Worm (Caenorhabditis elegans) whole organism, L2 larva: Measurements from ENCODE around the gene F14D7.12.

Experiments used
- R02D3.7 ChIP-seq: fragments of 150-350 bp; optimal IDR thresholded peaks from 2 replicates; lab custom pipeline; 2014; ENCODE audit warnings: missing biosample characterization, missing genetic modification characterization
- alr-1 ChIP-seq: fragments of 150-350 bp; optimal IDR thresholded peaks from 2 replicates; lab custom pipeline; 2014; ENCODE audit warnings: missing biosample characterization, missing genetic modification characterization
- aly-2 ChIP-seq: fragments of 150-350 bp; optimal IDR thresholded peaks from 2 replicates; lab custom pipeline; 2014; ENCODE audit warnings: missing biosample characterization, missing genetic modification characterization
- ama-1 ChIP-seq: fragments of 150-350 bp; optimal IDR thresholded peaks from 2 replicates; lab custom pipeline; 2018; ENCODE audit warnings: inconsistent platforms
- elt-3 ChIP-seq: sonication (generic microtip); optimal IDR thresholded peaks from 2 replicates; lab custom pipeline; 2017; ENCODE audit warnings: missing biosample characterization, missing genetic modification characterization
- fos-1 ChIP-seq: fragments of 150-350 bp; optimal IDR thresholded peaks from 2 replicates; lab custom pipeline; 2014; ENCODE audit warnings: missing biosample characterization, missing genetic modification characterization
- gmeb-1 ChIP-seq: fragments of 150-350 bp; optimal IDR thresholded peaks from 2 replicates; lab custom pipeline; 2014; ENCODE audit warnings: missing biosample characterization, missing genetic modification characterization
- nhr-77 ChIP-seq: fragments of 150-350 bp; optimal IDR thresholded peaks from 2 replicates; lab custom pipeline; 2014; ENCODE audit warnings: missing biosample characterization, missing genetic modification characterization

ce11 chrV:14327776-14328175, 28.0 kb downstream of the F14D7.12 start, which contains the start of gene F47B8.5:
- TF ChIP-seq fos-1 (tag; lab: Kevin White, UChicago) (no peak), elt-3 (tag; lab: Kevin White, UChicago) (no peak), aly-2 (no peak), alr-1 (tag; lab: Kevin White, UChicago) (no peak), gmeb-1 (tag; lab: Kevin White, UChicago) (no peak), R02D3.7 (tag; lab: Kevin White, UChicago) (no peak), ama-1 (no peak), nhr-77 (tag; lab: Kevin White, UChicago) (no peak)
